Worm (Caenorhabditis elegans): Measurements from ENCODE around the gene C17B7.14.

DNA sequence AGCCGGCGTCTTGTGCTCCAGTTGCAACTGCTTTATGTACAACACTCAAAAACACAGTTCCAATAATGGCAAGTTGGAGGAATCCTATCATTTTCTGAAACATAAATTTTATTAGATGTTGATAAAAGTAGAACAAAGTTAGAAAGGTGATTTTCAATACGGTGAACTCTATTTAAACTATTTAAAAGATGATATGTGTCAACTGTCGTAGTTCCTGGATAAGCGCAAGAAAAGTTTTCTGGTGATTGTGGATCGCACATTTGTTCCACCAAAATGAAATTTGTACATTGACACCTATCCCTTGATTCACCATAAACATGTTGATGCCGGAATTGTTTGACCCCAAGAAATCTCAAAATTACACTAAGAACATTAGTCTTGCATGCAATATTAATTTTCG, 11.7 kb upstream of the C17B7.14 start, which contains the start of gene C17B7.9:
- TF ChIP-seq ets-7 (tag; optimal IDR thresholded peaks at IDR 0.05) (no peak), ama-1 (optimal IDR thresholded peaks at IDR 0.05) (no peak), flt-1 (GFP tag; IDR thresholded peaks at IDR 0.05) (no peak), sea-1 (GFP tag; conservative IDR thresholded peaks at IDR 0.05) (no peak), B0310.2 (tag; optimal IDR thresholded peaks at IDR 0.05) (no peak), hnd-1 (tag; optimal IDR thresholded peaks at IDR 0.05) (no peak), tbx-37 (GFP tag; conservative IDR thresholded peaks at IDR 0.05) (no peak), tra-4 (tag; optimal IDR thresholded peaks at IDR 0.05) (no peak), aly-1 (tag; optimal IDR thresholded peaks at IDR 0.05) (no peak), pes-1 (GFP tag; IDR thresholded peaks at IDR 0.05) (no peak), hmg-4 (GFP tag; optimal IDR thresholded peaks at IDR 0.05) (no peak), ceh-36 (tag; optimal IDR thresholded peaks at IDR 0.05) (no peak), tbx-11 (GFP tag; IDR thresholded peaks at IDR 0.05) (no peak)

Measured in whole organism, early embryonic.